Fruit fly (Drosophila melanogaster) Kc167 (cell line): Measurements from ENCODE around the gene Chmp1.

Source experiments
- Myc ChIP-seq: fragments of >200 bp; optimal IDR thresholded peaks from 2 replicates; lab custom pipeline; 2017; ENCODE audit warnings: missing external identifiers
- Sin3A ChIP-seq: fragments of >200 bp; optimal IDR thresholded peaks from 2 replicates; lab custom pipeline; 2018; ENCODE audit warnings: missing external identifiers
- h ChIP-seq: fragments of >200 bp; optimal IDR thresholded peaks from 3 replicates; lab custom pipeline; 2018; ENCODE audit warnings: missing external identifiers
- insv ChIP-seq: fragments of >200 bp; optimal IDR thresholded peaks from 3 replicates; lab custom pipeline; 2018; ENCODE audit warnings: missing external identifiers
- psq ChIP-seq: fragments of >200 bp; optimal IDR thresholded peaks from 2 replicates; lab custom pipeline; 2017; ENCODE audit warnings: missing external identifiers
- ttk ChIP-seq: sonication (Bioruptor generic); optimal IDR thresholded peaks from 2 replicates; lab custom pipeline; 2017; ENCODE audit warnings: missing external identifiers

Gene Chmp1

DNA sequence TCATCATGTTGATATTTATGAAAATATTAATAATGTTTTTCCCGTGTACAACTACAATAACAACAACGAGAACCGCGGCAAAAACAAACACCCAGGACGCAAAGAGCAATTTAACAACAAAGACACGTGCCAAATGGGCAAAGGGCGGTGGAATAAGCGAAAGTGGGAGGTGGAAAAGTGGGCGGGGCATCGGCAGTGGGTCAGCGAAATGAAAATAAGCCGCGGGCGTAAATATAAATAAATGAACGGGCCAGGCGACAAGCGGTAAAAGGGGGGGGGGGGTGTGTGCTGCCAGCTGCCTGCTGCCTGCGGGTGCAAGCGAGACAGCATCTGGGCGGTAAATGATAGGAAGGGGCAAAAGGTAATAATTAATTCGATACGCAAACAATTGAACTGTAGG is 30.1 kb downstream of the Chmp1 start:
- no peak for TF ChIP-seq psq (lab: Kevin White, UChicago)
- no peak for TF ChIP-seq ttk
- TF ChIP-seq Sin3A: no peak
- TF ChIP-seq Myc: no peak
- no peak for TF ChIP-seq insv (lab: Kevin White, UChicago)
- no peak for TF ChIP-seq h (lab: Kevin White, UChicago)

DNA sequence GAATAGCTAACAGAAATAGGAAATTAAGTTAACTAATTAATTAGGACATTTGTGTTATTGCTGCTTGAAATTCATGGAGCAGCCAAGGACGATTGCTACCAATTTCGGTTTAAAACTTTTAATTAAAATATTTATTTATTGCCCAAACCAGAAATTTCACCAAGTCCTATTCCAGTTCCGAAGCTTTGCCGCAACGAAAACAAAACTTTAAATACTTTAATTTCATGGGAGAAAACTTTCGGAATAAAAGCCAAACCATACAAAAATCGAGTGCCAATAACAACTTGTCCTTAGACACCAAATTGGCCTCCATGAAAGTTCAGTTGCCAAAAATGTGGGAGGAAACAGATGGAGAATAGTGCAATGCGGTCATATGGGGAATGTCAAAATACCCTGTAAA is 40.6 kb downstream of the Chmp1 start:
- no peak for TF ChIP-seq psq (lab: Kevin White, UChicago)
- TF ChIP-seq h (lab: Kevin White, UChicago): no peak
- no peak for TF ChIP-seq insv (lab: Kevin White, UChicago)
- no peak for TF ChIP-seq ttk
- TF ChIP-seq Sin3A: no peak
- no peak for TF ChIP-seq Myc

DNA sequence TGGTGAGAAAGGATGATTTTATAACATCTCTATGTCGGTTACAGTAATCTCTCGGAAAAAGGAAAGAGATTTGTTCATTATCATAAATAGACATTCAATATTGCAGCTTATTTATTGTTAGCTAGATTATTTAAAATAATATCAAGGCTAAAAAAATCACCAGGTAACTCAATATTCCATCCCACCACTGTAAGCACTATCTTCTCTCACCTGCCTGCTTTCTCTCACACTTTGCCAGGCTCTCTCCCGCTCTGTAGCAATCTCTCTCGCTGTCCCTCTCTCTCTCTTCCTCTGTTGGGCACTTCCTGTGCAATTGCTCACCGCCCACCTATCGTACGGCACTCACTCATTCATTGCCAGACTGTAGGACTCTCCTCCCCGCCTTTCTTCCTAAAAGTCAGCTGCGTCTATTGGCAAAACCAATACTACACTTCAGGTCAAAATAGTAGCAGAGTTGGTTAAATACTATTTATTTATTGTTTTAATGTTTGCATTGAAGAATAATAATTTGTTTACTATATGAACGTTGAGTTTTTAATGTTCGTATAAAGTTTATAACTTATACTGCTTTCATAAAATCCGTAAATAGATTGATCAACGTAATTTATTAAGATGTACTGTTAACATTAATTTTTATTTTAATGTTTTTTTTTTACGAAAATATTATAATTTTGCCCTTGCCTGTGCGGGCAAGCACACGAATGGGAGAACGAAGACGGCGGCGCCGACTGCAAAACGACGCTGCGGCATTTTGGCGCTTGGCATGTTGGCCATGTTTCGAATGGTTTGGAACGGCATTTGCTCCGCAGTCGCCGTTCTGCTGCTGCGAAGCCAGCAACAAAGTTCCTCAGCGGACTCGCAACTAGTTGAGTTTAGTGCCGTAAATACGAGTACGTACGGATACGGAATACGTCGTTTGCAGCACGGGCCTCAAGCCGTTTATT is 43.0 kb downstream of the Chmp1 start:
- TF ChIP-seq ttk (no peak), psq (lab: Kevin White, UChicago) (no peak), Myc (no peak), insv (lab: Kevin White, UChicago) (no peak), h (lab: Kevin White, UChicago) (no peak), Sin3A (no peak)

DNA sequence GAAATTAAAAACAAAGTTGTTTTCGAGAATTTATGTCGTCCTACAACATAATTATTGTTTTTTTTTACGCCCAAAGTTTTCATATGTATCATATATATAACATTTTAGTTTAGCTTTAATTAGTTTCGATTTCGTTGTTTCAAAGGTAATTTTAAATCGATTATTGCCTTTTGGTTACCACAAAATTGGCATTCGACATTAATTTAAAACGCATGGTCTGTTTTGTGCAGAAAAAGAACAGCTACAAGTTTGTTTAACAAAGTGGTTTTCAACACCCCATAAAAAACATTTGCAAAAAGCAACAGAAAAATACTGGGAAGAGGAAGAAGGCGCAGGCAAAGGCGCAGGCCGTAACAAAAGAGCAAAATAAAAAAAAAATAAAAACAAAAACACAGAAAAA is 45.4 kb downstream of the Chmp1 start:
- no peak for TF ChIP-seq psq (lab: Kevin White, UChicago)
- no peak for TF ChIP-seq Myc
- no peak for TF ChIP-seq insv (lab: Kevin White, UChicago)
- TF ChIP-seq Sin3A: no peak
- no peak for TF ChIP-seq ttk
- TF ChIP-seq h (lab: Kevin White, UChicago): no peak

DNA sequence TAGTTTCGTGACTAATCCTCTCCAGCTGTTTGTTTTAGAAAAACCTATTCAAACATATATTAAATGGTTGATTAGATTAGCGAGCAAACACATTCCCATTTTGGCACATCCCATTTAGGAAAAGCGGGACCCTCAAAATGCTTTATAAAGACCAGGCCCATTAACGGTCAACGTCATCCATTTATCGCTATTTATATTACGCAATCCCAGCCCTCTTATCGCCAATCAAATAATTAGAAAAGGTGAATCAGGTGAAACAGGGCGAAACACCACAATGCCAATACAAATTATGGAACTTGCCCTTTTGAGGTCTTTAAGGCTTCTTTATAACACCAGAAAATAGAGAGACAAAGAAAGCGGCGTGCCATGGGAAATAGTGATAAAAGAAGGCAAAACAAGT is 45.8 kb downstream of the Chmp1 start:
- TF ChIP-seq h (lab: Kevin White, UChicago) (no peak), insv (lab: Kevin White, UChicago) (no peak), Myc (no peak), ttk (no peak), psq (lab: Kevin White, UChicago) (no peak), Sin3A (no peak)

DNA sequence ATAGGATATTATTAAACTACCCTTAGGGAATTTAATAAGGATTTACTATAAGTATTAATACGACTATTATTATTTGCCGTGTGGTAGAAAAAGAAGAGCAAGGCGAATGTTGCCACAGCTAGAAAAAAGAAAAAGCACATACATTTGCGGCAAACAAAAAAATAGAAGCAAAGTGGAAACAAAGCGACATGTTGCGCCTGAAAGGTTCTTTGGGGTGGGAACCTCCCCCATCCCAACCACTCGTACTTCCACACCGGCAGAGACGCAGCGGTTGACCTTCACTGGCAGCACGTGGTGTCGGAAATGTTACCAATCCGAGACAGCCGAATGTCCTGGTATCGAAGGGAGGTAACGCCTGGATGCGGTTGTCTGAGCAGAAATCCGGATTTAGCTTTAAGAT is 46.5 kb downstream of the Chmp1 start:
- no peak for TF ChIP-seq insv (lab: Kevin White, UChicago)
- no peak for TF ChIP-seq psq (lab: Kevin White, UChicago)
- no peak for TF ChIP-seq Myc
- no peak for TF ChIP-seq h (lab: Kevin White, UChicago)
- TF ChIP-seq ttk: no peak

DNA sequence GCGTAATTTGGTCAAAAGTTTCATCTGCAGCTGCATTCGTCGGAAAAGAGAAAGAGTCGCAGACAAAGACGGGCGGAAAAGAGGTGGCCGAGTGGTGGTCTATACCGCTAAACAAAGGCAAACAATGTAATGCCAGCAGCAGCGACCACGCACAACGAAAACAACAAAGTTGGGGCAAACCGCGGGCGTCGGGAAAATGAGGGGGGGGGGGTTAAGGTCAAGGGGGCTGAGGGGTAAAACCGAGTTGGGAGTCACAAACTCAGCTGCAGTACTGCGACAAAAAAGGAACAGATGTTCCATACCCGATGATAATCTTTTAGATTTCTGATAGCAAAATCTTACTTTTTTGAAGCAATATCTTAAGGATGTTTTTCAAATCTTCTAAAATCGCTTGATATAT is 47.1 kb downstream of the Chmp1 start:
- TF ChIP-seq Sin3A (no peak), h (lab: Kevin White, UChicago) (no peak)

DNA sequence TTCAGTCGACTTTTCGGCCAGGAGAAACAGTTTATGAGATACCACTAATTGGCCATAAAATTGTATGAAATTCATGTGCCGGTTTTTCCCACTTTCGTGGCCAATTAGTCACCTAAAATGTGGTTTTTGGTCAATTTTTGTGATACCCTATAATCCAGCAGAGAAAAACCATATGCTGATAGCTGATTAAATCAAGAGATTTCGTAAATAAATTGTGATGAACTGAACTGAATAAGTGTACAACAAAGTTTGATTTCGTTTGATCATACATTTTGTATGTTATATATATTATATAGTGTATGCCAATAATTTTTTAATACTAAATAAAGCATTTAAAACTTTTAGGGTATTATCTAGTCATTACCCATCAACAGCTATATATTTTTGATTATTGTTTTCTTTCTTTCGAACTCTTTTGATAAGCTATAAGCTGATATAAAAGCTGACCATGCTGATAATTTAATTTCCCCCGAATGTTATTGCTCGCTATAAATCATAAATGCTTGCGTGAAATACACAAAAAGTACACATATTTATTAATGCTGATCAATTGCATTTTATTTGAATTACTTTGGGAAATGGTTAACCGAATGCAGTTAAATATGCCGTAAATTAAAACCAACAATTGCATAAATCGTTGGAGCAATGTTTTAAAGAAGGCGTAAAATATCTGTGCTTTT is 48.9 kb downstream of the Chmp1 start:
- TF ChIP-seq ttk: no peak
- no peak for TF ChIP-seq Myc
- no peak for TF ChIP-seq Sin3A
- no peak for TF ChIP-seq insv (lab: Kevin White, UChicago)
- TF ChIP-seq psq (lab: Kevin White, UChicago): no peak

DNA sequence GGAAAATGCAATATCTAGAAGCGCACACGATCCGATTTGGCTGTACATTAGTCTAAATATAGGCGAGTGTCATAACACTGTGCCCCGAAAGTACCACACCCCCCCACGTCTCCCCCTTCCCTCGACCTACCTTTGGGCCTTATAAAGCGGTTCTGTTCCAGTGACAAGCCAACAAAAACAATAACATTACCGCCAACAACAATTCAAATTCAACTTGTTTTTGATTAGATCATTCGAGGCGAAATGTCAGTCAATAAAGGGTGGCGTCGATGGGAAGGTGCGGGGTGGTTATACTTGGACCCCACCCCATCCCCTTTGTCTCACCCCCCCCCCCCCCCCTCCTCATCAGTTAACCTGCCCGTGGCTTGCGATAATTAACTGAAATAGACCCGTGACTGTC is 50.8 kb downstream of the Chmp1 start:
- TF ChIP-seq psq (lab: Kevin White, UChicago): no peak
- no peak for TF ChIP-seq ttk
- TF ChIP-seq Myc: no peak
- no peak for TF ChIP-seq h (lab: Kevin White, UChicago)
- no peak for TF ChIP-seq insv (lab: Kevin White, UChicago)
